Fruit fly (Drosophila melanogaster) whole organism, wandering third instar larva: ENCODE data around the gene Hipk.

ENCODE experiments used
- Dif ChIP-seq: fragments of 200-275, 200-300 bp; sonication (Bioruptor generic); optimal IDR thresholded peaks from 2 replicates; lab custom pipeline; 2018; ENCODE audit warnings: missing biosample characterization, missing genetic modification characterization; ENCODE audit not compliant: partially characterized antibody
- GATAd ChIP-seq: sonication (Bioruptor generic); optimal IDR thresholded peaks from 2 replicates; lab custom pipeline; 2016; ENCODE audit warnings: missing biosample characterization, missing genetic modification characterization
- Hr78 ChIP-seq: fragments of >200 bp; optimal IDR thresholded peaks from 2 replicates; lab custom pipeline; 2017; ENCODE audit warnings: missing biosample characterization, missing genetic modification characterization
- OdsH ChIP-seq: fragments of 200-800 bp; sonication (Bioruptor generic); optimal IDR thresholded peaks from 2 replicates; lab custom pipeline; 2016; ENCODE audit warnings: missing biosample characterization, mild to moderate bottlenecking, missing genetic modification characterization
- Rel ChIP-seq, 2 experiments: fragments of 200-800 bp; sonication (Bioruptor generic) in 1 of 2; optimal IDR thresholded peaks; 2 replicates in 1 of 2; 3 replicates in 1 of 2; lab custom pipeline; 2016 to 2019; ENCODE audit warnings: mild to moderate bottlenecking in 2 of 2, missing biosample characterization in 2 of 2, missing genetic modification characterization in 2 of 2, moderate library complexity in 1 of 2
- dmrt93B ChIP-seq: fragments of 200-800 bp; sonication (Bioruptor generic); optimal IDR thresholded peaks from 2 replicates; lab custom pipeline; 2018; ENCODE audit warnings: missing biosample characterization, mild to moderate bottlenecking, missing genetic modification characterization
- ey ChIP-seq: fragments of 200-800 bp; sonication (Bioruptor generic); optimal IDR thresholded peaks from 2 replicates; lab custom pipeline; 2016; ENCODE audit warnings: missing biosample characterization, missing genetic modification characterization
- fru ChIP-seq: fragments of 200-800 bp; sonication (Bioruptor generic); optimal IDR thresholded peaks from 3 replicates; lab custom pipeline; 2016; ENCODE audit warnings: missing biosample characterization, mild to moderate bottlenecking, missing genetic modification characterization
- jim ChIP-seq: fragments of 175-275, 200-325 bp; sonication (Bioruptor generic); optimal IDR thresholded peaks from 2 replicates; lab custom pipeline; 2016; ENCODE audit warnings: missing biosample characterization, mild to moderate bottlenecking, missing genetic modification characterization
- lola ChIP-seq: fragments of >200 bp; optimal IDR thresholded peaks from 2 replicates; lab custom pipeline; 2017; ENCODE audit warnings: missing biosample characterization, missing genetic modification characterization
- pan ChIP-seq: fragments of >200 bp; optimal IDR thresholded peaks from 2 replicates; lab custom pipeline; 2017
- rgr ChIP-seq: fragments of 200-800 bp; sonication (Bioruptor generic); optimal IDR thresholded peaks from 3 replicates; lab custom pipeline; 2016; ENCODE audit warnings: missing biosample characterization, mild to moderate bottlenecking, missing genetic modification characterization
- usp ChIP-seq: fragments of >200 bp; optimal IDR thresholded peaks from 2 replicates; lab custom pipeline; 2017; ENCODE audit warnings: missing biosample characterization, missing genetic modification characterization

dm6 chr3L:601559-602136 lies 58.8 kb downstream of the Hipk start:
- no peak for TF ChIP-seq usp
- no peak for TF ChIP-seq pan
- no peak for TF ChIP-seq Dif (GFP tag; lab: Kevin White, UChicago)
- no peak for TF ChIP-seq Hr78 (GFP tag; lab: Kevin White, UChicago)
- no peak for TF ChIP-seq ey (GFP tag; lab: Kevin White, UChicago)
- no peak for TF ChIP-seq lola (GFP tag; lab: Kevin White, UChicago)
- TF ChIP-seq OdsH (GFP tag; lab: Kevin White, UChicago), result no peak
- no peak for TF ChIP-seq Rel (GFP tag; optimal IDR thresholded peaks at IDR 0.05; lab: Kevin White, UChicago)
- TF ChIP-seq Rel (tag; optimal IDR thresholded peaks at IDR 0.05; lab: Kevin White, UChicago), result no peak
- TF ChIP-seq rgr (GFP tag; lab: Kevin White, UChicago), result no peak
- no peak for TF ChIP-seq fru
- no peak for TF ChIP-seq dmrt93B (GFP tag; lab: Kevin White, UChicago)
- no peak for TF ChIP-seq GATAd (GFP tag; lab: Kevin White, UChicago)
- no peak for TF ChIP-seq jim (GFP tag; lab: Kevin White, UChicago)
